Fruit fly (Drosophila melanogaster) whole organism, prepupa: ENCODE measurements around the gene Rpn11.

Source experiments
- Blimp-1 ChIP-seq: fragments of 200-800 bp; sonication (Bioruptor generic); optimal IDR thresholded peaks from 3 replicates; lab custom pipeline; 2017; ENCODE audit warnings: missing biosample characterization, missing genetic modification characterization, mild to moderate bottlenecking, moderate library complexity, missing genetic modification reagents
- CG10631 ChIP-seq: fragments of 200-800 bp; sonication (Bioruptor generic); optimal IDR thresholded peaks from 2 replicates; lab custom pipeline; 2016; ENCODE audit warnings: missing biosample characterization, missing genetic modification characterization
- CG11294 ChIP-seq: fragments of 200-800 bp; sonication (Bioruptor generic); IDR thresholded peaks from 2 replicates; pipeline ENCODE4 v1.3.6; 2022; ENCODE audit warnings: missing biosample characterization, missing genetic modification characterization
- CG11902 ChIP-seq: fragments of 200-800 bp; sonication (Bioruptor generic); optimal IDR thresholded peaks from 3 replicates; lab custom pipeline; 2016; ENCODE audit warnings: missing biosample characterization, missing genetic modification characterization
- CG15336 ChIP-seq: fragments of 200-800 bp; sonication (Bioruptor generic); IDR thresholded peaks from 2 replicates; pipeline ENCODE4 v1.3.6; 2022; ENCODE audit warnings: missing biosample characterization, missing genetic modification characterization
- CG1621 ChIP-seq: fragments of 200-800 bp; sonication (Bioruptor generic); optimal IDR thresholded peaks from 3 replicates; lab custom pipeline; 2018; ENCODE audit warnings: missing biosample characterization, mild to moderate bottlenecking, missing genetic modification characterization
- CG16779 ChIP-seq: fragments of 200-800 bp; sonication (Bioruptor generic); optimal IDR thresholded peaks from 3 replicates; lab custom pipeline; 2017; ENCODE audit warnings: missing biosample characterization, mild to moderate bottlenecking, missing genetic modification characterization
- CG32006 ChIP-seq: fragments of 200-800 bp; sonication (Bioruptor generic); optimal IDR thresholded peaks from 3 replicates; lab custom pipeline; 2017; ENCODE audit warnings: missing biosample characterization, mild to moderate bottlenecking, missing genetic modification characterization
- CG34406 ChIP-seq: fragments of 200-800 bp; sonication (Bioruptor generic); optimal IDR thresholded peaks from 3 replicates; lab custom pipeline; 2016; ENCODE audit warnings: missing biosample characterization, missing genetic modification characterization
- CG3919 ChIP-seq: fragments of 200-800 bp; sonication (Bioruptor generic); optimal IDR thresholded peaks from 3 replicates; lab custom pipeline; 2016; ENCODE audit warnings: missing biosample characterization, missing genetic modification characterization
- CG6163 ChIP-seq: fragments of 200-800 bp; sonication (Bioruptor generic); IDR thresholded peaks from 3 replicates; pipeline ENCODE4 v1.3.6; 2022; ENCODE audit warnings: missing biosample characterization, missing genetic modification characterization
- CG6792 ChIP-seq: fragments of 200-800 bp; sonication (Bioruptor generic); optimal IDR thresholded peaks from 3 replicates; lab custom pipeline; 2016; ENCODE audit warnings: missing biosample characterization, missing genetic modification characterization
- CG6808 ChIP-seq: fragments of 200-800 bp; sonication (Bioruptor generic); optimal IDR thresholded peaks from 3 replicates; lab custom pipeline; 2017; ENCODE audit warnings: missing biosample characterization, missing genetic modification characterization, mild to moderate bottlenecking, moderate library complexity, missing genetic modification reagents
- CG7368 ChIP-seq: fragments of 200-800 bp; sonication (Bioruptor generic); optimal IDR thresholded peaks from 3 replicates; lab custom pipeline; 2016; ENCODE audit warnings: missing biosample characterization, missing genetic modification characterization
- CG8119 ChIP-seq: fragments of 200-800 bp; sonication (Bioruptor generic); IDR thresholded peaks from 3 replicates; pipeline ENCODE4 v1.3.6; 2022; ENCODE audit warnings: missing biosample characterization, missing genetic modification characterization
- CG8319 ChIP-seq: fragments of 200-800 bp; sonication (Bioruptor generic); optimal IDR thresholded peaks from 3 replicates; lab custom pipeline; 2016; ENCODE audit warnings: missing biosample characterization, missing genetic modification characterization
- CG8632 ChIP-seq: fragments of 200-800 bp; sonication (Bioruptor generic); optimal IDR thresholded peaks from 3 replicates; lab custom pipeline; 2016; ENCODE audit warnings: missing biosample characterization, missing genetic modification characterization
- CG9139 ChIP-seq: fragments of 200-800 bp; sonication (Bioruptor generic); optimal IDR thresholded peaks from 3 replicates; lab custom pipeline; 2017; ENCODE audit warnings: missing biosample characterization, mild to moderate bottlenecking, missing genetic modification characterization
- Eip75B ChIP-seq: fragments of 200-800 bp; sonication (Bioruptor generic); optimal IDR thresholded peaks from 3 replicates; lab custom pipeline; 2016; ENCODE audit warnings: missing biosample characterization, missing genetic modification characterization
- Eip78C ChIP-seq: fragments of 200-800 bp; sonication (Bioruptor generic); peaks from one replicate; lab custom pipeline; 2016; ENCODE audit warnings: missing biosample characterization, missing genetic modification characterization
- Gug ChIP-seq: fragments of 200-800 bp; sonication (Bioruptor generic); IDR thresholded peaks from 2 replicates; pipeline ENCODE4 v1.3.6; 2022; ENCODE audit warnings: missing biosample characterization, missing genetic modification characterization
- Hr38 ChIP-seq: sonication (Bioruptor generic); optimal IDR thresholded peaks from 2 replicates; lab custom pipeline; 2016; ENCODE audit warnings: missing biosample characterization, missing genetic modification characterization
- Hr39 ChIP-seq: fragments of 200-800 bp; sonication (Bioruptor generic); optimal IDR thresholded peaks from 2 replicates; lab custom pipeline; 2016; ENCODE audit warnings: missing biosample characterization, missing genetic modification characterization
- Smox ChIP-seq: fragments of 200-800 bp; sonication (Bioruptor generic); optimal IDR thresholded peaks from 3 replicates; lab custom pipeline; 2016; ENCODE audit warnings: missing biosample characterization, missing genetic modification characterization
- Sox14 ChIP-seq: fragments of 200-800 bp; sonication (Bioruptor generic); optimal IDR thresholded peaks from 3 replicates; lab custom pipeline; 2016; ENCODE audit warnings: missing biosample characterization, missing genetic modification characterization
- Sox15 ChIP-seq: fragments of 200-800 bp; sonication (Bioruptor generic); optimal IDR thresholded peaks from 3 replicates; lab custom pipeline; 2016; ENCODE audit warnings: missing biosample characterization, missing genetic modification characterization
- achi ChIP-seq: fragments of 200-800 bp; sonication (Bioruptor generic); optimal IDR thresholded peaks from 3 replicates; lab custom pipeline; 2016; ENCODE audit warnings: missing biosample characterization, missing genetic modification characterization
- acj6 ChIP-seq: fragments of 200-800 bp; sonication (Bioruptor generic); optimal IDR thresholded peaks from 3 replicates; lab custom pipeline; 2016; ENCODE audit warnings: missing biosample characterization, missing genetic modification characterization
- dac ChIP-seq: fragments of 200-800 bp; sonication (Bioruptor generic); optimal IDR thresholded peaks from 2 replicates; lab custom pipeline; 2017; ENCODE audit warnings: missing biosample characterization, mild to moderate bottlenecking, missing genetic modification characterization
- dsx ChIP-seq: fragments of 200-800 bp; optimal IDR thresholded peaks from 3 replicates; lab custom pipeline; 2019; ENCODE audit warnings: missing biosample characterization, mild to moderate bottlenecking, missing genetic modification characterization, moderate library complexity; ENCODE audit not compliant: poor library complexity, severe bottlenecking
- eg ChIP-seq: fragments of 200-800 bp; sonication (Bioruptor generic); IDR thresholded peaks from 3 replicates; pipeline ENCODE4 v1.3.6; 2022; ENCODE audit warnings: missing biosample characterization, missing genetic modification characterization
- fd85E ChIP-seq: fragments of 200-800 bp; sonication (Bioruptor generic); optimal IDR thresholded peaks from 3 replicates; lab custom pipeline; 2016; ENCODE audit warnings: missing biosample characterization, missing genetic modification characterization
- fkh ChIP-seq: fragments of 200-800 bp; sonication (Bioruptor generic); optimal IDR thresholded peaks from 3 replicates; lab custom pipeline; 2017; ENCODE audit warnings: missing biosample characterization, mild to moderate bottlenecking, missing genetic modification characterization, moderate library complexity
- lz ChIP-seq: fragments of 200-800 bp; sonication (Bioruptor generic); optimal IDR thresholded peaks from 3 replicates; lab custom pipeline; 2016; ENCODE audit warnings: missing biosample characterization, missing genetic modification characterization
- net ChIP-seq: fragments of 200-800 bp; sonication (Bioruptor generic); optimal IDR thresholded peaks from 3 replicates; lab custom pipeline; 2016; ENCODE audit warnings: missing biosample characterization, missing genetic modification characterization
- pdm3 ChIP-seq: fragments of 200-800 bp; sonication (Bioruptor generic); optimal IDR thresholded peaks from 3 replicates; lab custom pipeline; 2016; ENCODE audit warnings: missing biosample characterization, missing genetic modification characterization
- salr ChIP-seq, 2 experiments: fragments of 200-800 bp; sonication (Bioruptor generic); optimal IDR thresholded peaks; 3 replicates each; lab custom pipeline; 2016 to 2018; ENCODE audit warnings: missing biosample characterization in 2 of 2, missing genetic modification characterization in 2 of 2, mild to moderate bottlenecking in 1 of 2
- ss ChIP-seq, 2 experiments: fragments of 200-800 bp; sonication (Bioruptor generic); optimal IDR thresholded peaks; 2 replicates in 1 of 2; 3 replicates in 1 of 2; lab custom pipeline; 2017 to 2018; ENCODE audit warnings: mild to moderate bottlenecking in 2 of 2, missing biosample characterization in 2 of 2, missing genetic modification characterization in 2 of 2, moderate library complexity in 1 of 2
- svp ChIP-seq: fragments of 200-800 bp; sonication (Bioruptor generic); peaks from one replicate; lab custom pipeline; 2016; ENCODE audit warnings: missing biosample characterization, missing genetic modification characterization
- topi ChIP-seq: fragments of 200-800 bp; sonication (Bioruptor generic); optimal IDR thresholded peaks from 3 replicates; lab custom pipeline; 2016; ENCODE audit warnings: missing biosample characterization, missing genetic modification characterization
- vri ChIP-seq: fragments of 200-800 bp; sonication (Bioruptor generic); optimal IDR thresholded peaks from 3 replicates; lab custom pipeline; 2016; ENCODE audit warnings: missing biosample characterization, mild to moderate bottlenecking, missing genetic modification characterization

Rpn11 gene

DNA sequence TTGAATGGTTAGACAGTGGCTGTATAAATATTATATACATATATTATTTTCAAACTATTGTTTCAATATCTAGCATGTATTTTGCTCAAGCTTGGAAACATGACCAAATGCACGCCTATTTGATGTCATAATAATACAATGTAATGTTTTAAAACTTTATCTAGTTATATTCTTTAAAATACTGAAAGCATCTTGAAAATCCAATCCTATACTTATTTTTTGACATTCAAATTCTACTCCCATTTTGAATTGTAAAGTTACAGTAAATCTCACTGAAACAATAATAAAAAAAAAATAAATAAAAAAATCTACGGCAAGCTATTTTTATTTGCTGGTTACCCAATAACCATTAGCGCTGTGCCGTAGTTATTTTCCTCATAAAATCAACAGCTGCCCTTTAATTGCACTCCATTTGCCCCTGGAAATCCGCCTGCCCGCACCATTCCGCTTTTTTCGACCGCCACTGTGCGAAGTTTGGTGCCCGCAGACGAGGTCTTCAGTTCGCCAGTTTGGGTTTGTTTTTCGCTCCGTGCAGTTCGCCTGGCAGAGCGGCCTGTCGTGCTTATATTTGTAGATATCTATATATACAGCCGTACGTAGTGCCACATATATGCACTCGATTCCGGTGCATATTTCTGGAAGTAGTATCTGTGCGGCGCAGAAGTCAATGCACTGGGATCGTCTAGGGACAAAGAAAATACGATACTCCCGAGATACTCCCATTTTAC, 14.5 kb downstream of the Rpn11 start (continued):
- TF ChIP-seq fkh (GFP tag; lab: Kevin White, UChicago) (peak; percentile 38), vri (peak; percentile 97), CG8119 (GFP tag; lab: Robert Waterston, UW) (peak; percentile 42; the same call in 1 of the 3 replicates), topi (GFP tag; lab: Kevin White, UChicago) (peak; percentile 37), CG7368 (GFP tag; lab: Kevin White, UChicago) (no peak), dsx (GFP tag; lab: Kevin White, UChicago) (peak; percentile 16), CG3919 (GFP tag; lab: Kevin White, UChicago) (peak; percentile 53), acj6 (GFP tag; lab: Kevin White, UChicago) (peak; percentile 36), CG8319 (no peak), CG11294 (GFP tag; lab: Robert Waterston, UW) (peak; percentile 17; the same call in 1 of the 2 replicates), Blimp-1 (GFP tag; lab: Kevin White, UChicago) (no peak), Gug (peak; percentile 18; the same call in 1 of the 2 replicates), CG6163 (GFP tag; lab: Robert Waterston, UW) (peak; percentile 59), achi (GFP tag; lab: Kevin White, UChicago) (peak; percentile 58), CG10631 (GFP tag; lab: Kevin White, UChicago) (peak; percentile 57), CG11902 (GFP tag; lab: Kevin White, UChicago) (peak; percentile 20), Hr38 (no peak), CG6808 (GFP tag; lab: Kevin White, UChicago) (no peak), CG6792 (GFP tag; lab: Kevin White, UChicago) (peak; percentile 11), fd85E (GFP tag; lab: Kevin White, UChicago) (peak; percentile 14), CG1621 (tag; lab: Kevin White, UChicago) (peak; percentile 20), Eip75B (GFP tag; lab: Kevin White, UChicago) (peak; percentile 43), eg (GFP tag; lab: Robert Waterston, UW) (peak; percentile 79), salr (GFP tag; optimal IDR thresholded peaks at IDR 0.05; lab: Kevin White, UChicago) (peak in 1 of 2 experiments; percentile 35), CG16779 (tag; lab: Kevin White, UChicago) (peak; percentile 38), CG34406 (GFP tag; lab: Kevin White, UChicago) (peak; percentile 11), CG32006 (GFP tag; lab: Kevin White, UChicago) (peak; percentile 70), CG15336 (GFP tag; lab: Robert Waterston, UW) (peak; percentile 49; the same call in 1 of the 2 replicates), Eip78C (GFP tag; lab: Kevin White, UChicago) (peak; percentile 78), dac (no peak), Sox14 (GFP tag; lab: Kevin White, UChicago) (peak; percentile 66), CG9139 (GFP tag; lab: Kevin White, UChicago) (peak; percentile 7), net (peak; percentile 28), CG8632 (GFP tag; lab: Kevin White, UChicago) (peak; percentile 24), Smox (GFP tag; lab: Kevin White, UChicago) (peak; percentile 46), ss (GFP tag; optimal IDR thresholded peaks at IDR 0.05; lab: Kevin White, UChicago) (peak in 1 of 2 experiments; percentile 28), lz (GFP tag; lab: Kevin White, UChicago) (peak; percentile 40), Sox15 (GFP tag; lab: Kevin White, UChicago) (no peak), Hr39 (GFP tag; lab: Kevin White, UChicago) (peak; percentile 37)
- TF ChIP-seq, all 60 proteins: peak for 49

DNA sequence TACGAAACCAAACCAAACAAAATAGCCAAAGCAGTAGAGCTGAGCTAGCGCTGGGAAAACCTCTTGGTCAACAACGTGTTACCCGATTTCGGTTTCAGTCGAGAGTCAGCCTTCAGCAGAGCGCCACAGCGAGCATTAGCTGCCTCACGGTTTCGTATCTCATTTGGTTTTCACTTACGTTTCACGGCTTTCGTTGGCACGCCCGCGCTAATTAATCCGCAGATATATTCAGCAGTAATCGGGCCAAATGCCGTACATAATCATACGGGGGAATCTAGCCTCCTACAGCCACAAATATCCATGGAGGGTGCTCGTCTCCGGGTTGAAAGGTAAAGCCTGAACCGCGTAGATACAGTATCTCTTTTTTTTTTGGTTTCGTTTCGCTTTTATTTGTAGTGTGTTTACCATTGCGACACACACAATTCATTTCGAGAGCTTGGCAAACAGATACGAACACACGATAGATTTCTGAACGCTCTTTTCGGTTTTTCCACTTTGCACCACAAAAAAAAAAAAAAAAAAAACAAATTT, 15.2 kb downstream of the Rpn11 start, which contains the start of gene CG31650:
TSS of gene CG31650 (minus strand) at position 352 of the 531 bp plus-strand sequence.
- TF ChIP-seq Eip78C (GFP tag; lab: Kevin White, UChicago), result no peak
- TF ChIP-seq Hr38, result no peak
- TF ChIP-seq eg (GFP tag; lab: Robert Waterston, UW), result peak; percentile 14; the same call in 1 of the 3 replicates
- no peak for TF ChIP-seq CG6808 (GFP tag; lab: Kevin White, UChicago)
- no peak for TF ChIP-seq CG8119 (GFP tag; lab: Robert Waterston, UW)
- TF ChIP-seq pdm3, result no peak
- TF ChIP-seq lz (GFP tag; lab: Kevin White, UChicago), result no peak
- no peak; the same call in 1 of the 2 replicates for TF ChIP-seq CG15336 (GFP tag; lab: Robert Waterston, UW)
- TF ChIP-seq svp (GFP tag; lab: Kevin White, UChicago), result peak; percentile 40
- TF ChIP-seq fkh (GFP tag; lab: Kevin White, UChicago), result peak; percentile 48
